Worm (Caenorhabditis elegans) whole organism, late embryonic: ENCODE measurements around the gene F54D5.15.

Experiments
- C08G9.2 ChIP-seq: sonication (generic microtip); optimal IDR thresholded peaks from 2 replicates; lab custom pipeline; 2016; ENCODE audit warnings: mild to moderate bottlenecking, missing genetic modification characterization, moderate library complexity, missing compliant biosample characterization
- C38D4.7 ChIP-seq: fragments of 200-800 bp; sonication (Bioruptor generic); optimal IDR thresholded peaks from 2 replicates; lab custom pipeline; 2018; ENCODE audit warnings: mild to moderate bottlenecking, missing genetic modification characterization, moderate library complexity, missing compliant biosample characterization
- K02D7.2 ChIP-seq: sonication (generic microtip); optimal IDR thresholded peaks from 2 replicates; lab custom pipeline; 2017; ENCODE audit warnings: mild to moderate bottlenecking, missing genetic modification characterization, missing compliant biosample characterization
- ahr-1 ChIP-seq: sonication (generic microtip); optimal IDR thresholded peaks from 2 replicates; lab custom pipeline; 2016; ENCODE audit warnings: missing genetic modification characterization, missing compliant biosample characterization
- ama-1 ChIP-seq: fragments of 150-350 bp; optimal IDR thresholded peaks from 2 replicates; lab custom pipeline; 2014
- ceh-19 ChIP-seq: fragments of 200-800 bp; sonication (Bioruptor generic); optimal IDR thresholded peaks from 2 replicates; lab custom pipeline; 2018; ENCODE audit warnings: mild to moderate bottlenecking, missing genetic modification characterization, missing compliant biosample characterization
- ceh-22 ChIP-seq: sonication (generic microtip); optimal IDR thresholded peaks from 2 replicates; lab custom pipeline; 2017; ENCODE audit warnings: missing biosample characterization, missing genetic modification characterization
- ceh-24 ChIP-seq: sonication (generic microtip); optimal IDR thresholded peaks from 2 replicates; lab custom pipeline; 2016; ENCODE audit warnings: mild to moderate bottlenecking, missing genetic modification characterization, missing compliant biosample characterization
- ceh-30 ChIP-seq: fragments of 150-350 bp; optimal IDR thresholded peaks from 2 replicates; lab custom pipeline; 2014; ENCODE audit warnings: missing biosample characterization, missing genetic modification characterization
- ceh-31 ChIP-seq: sonication (generic microtip); optimal IDR thresholded peaks from 2 replicates; lab custom pipeline; 2016; ENCODE audit warnings: missing genetic modification characterization, missing compliant biosample characterization
- ceh-34 ChIP-seq: sonication (generic microtip); optimal IDR thresholded peaks from 2 replicates; lab custom pipeline; 2016; ENCODE audit warnings: mild to moderate bottlenecking, missing genetic modification characterization, missing compliant biosample characterization
- ceh-9 ChIP-seq: sonication (generic microtip); optimal IDR thresholded peaks from 2 replicates; lab custom pipeline; 2016; ENCODE audit warnings: mild to moderate bottlenecking, missing genetic modification characterization, inconsistent platforms, missing compliant biosample characterization
- dmd-4 ChIP-seq: sonication (generic microtip); optimal IDR thresholded peaks from 2 replicates; lab custom pipeline; 2016; ENCODE audit warnings: borderline replicate concordance, missing genetic modification characterization, missing compliant biosample characterization
- dve-1 ChIP-seq: sonication (generic microtip); optimal IDR thresholded peaks from 2 replicates; lab custom pipeline; 2017; ENCODE audit warnings: antibody characterized with exemption, mild to moderate bottlenecking, missing genetic modification characterization, missing compliant biosample characterization
- elt-4 ChIP-seq: sonication (generic microtip); optimal IDR thresholded peaks from 2 replicates; lab custom pipeline; 2016; ENCODE audit warnings: missing genetic modification characterization, missing compliant biosample characterization
- fax-1 ChIP-seq: sonication (generic microtip); optimal IDR thresholded peaks from 2 replicates; lab custom pipeline; 2016; ENCODE audit warnings: missing genotype, missing genetic modification characterization, missing compliant biosample characterization
- hlh-13 ChIP-seq: fragments of 200-800 bp; sonication (Bioruptor generic); optimal IDR thresholded peaks from 2 replicates; lab custom pipeline; 2018; ENCODE audit warnings: mild to moderate bottlenecking, missing genetic modification characterization, missing compliant biosample characterization
- hlh-15 ChIP-seq: sonication (generic microtip); optimal IDR thresholded peaks from 2 replicates; lab custom pipeline; 2016; ENCODE audit warnings: missing genetic modification characterization, missing compliant biosample characterization
- hlh-6 ChIP-seq: sonication (generic microtip); optimal IDR thresholded peaks from 2 replicates; lab custom pipeline; 2016; ENCODE audit warnings: missing genotype, missing genetic modification characterization, missing compliant biosample characterization
- hlh-8 ChIP-seq: sonication (generic microtip); optimal IDR thresholded peaks from 2 replicates; lab custom pipeline; 2016; ENCODE audit warnings: missing genotype, missing genetic modification characterization, missing compliant biosample characterization
- lim-6 ChIP-seq: sonication (generic microtip); optimal IDR thresholded peaks from 2 replicates; lab custom pipeline; 2016; ENCODE audit warnings: missing genetic modification characterization, missing compliant biosample characterization
- madf-2 ChIP-seq: sonication (generic microtip); optimal IDR thresholded peaks from 2 replicates; lab custom pipeline; 2017; ENCODE audit warnings: missing genetic modification characterization, missing compliant biosample characterization
- mec-3 ChIP-seq: sonication (generic microtip); optimal IDR thresholded peaks from 2 replicates; lab custom pipeline; 2016; ENCODE audit warnings: borderline replicate concordance, missing genetic modification characterization, missing compliant biosample characterization
- nhr-11 ChIP-seq: fragments of 150-350 bp; optimal IDR thresholded peaks from 2 replicates; lab custom pipeline; 2014; ENCODE audit warnings: missing biosample characterization, missing genetic modification characterization
- nhr-232 ChIP-seq: sonication (generic microtip); optimal IDR thresholded peaks from 2 replicates; lab custom pipeline; 2016; ENCODE audit warnings: missing genetic modification characterization, missing compliant biosample characterization
- npax-4 ChIP-seq: sonication (generic microtip); optimal IDR thresholded peaks from 2 replicates; lab custom pipeline; 2016; ENCODE audit warnings: missing genetic modification characterization, missing compliant biosample characterization
- pag-3 ChIP-seq: sonication (generic microtip); optimal IDR thresholded peaks from 2 replicates; lab custom pipeline; 2016; ENCODE audit warnings: missing compliant biosample characterization, missing genetic modification characterization, borderline replicate concordance
- pat-9 ChIP-seq: fragments of 200-800 bp; sonication (Bioruptor generic); optimal IDR thresholded peaks from 2 replicates; lab custom pipeline; 2018; ENCODE audit warnings: mild to moderate bottlenecking, missing genetic modification characterization, moderate library complexity, missing compliant biosample characterization
- pha-2 ChIP-seq: sonication (generic microtip); optimal IDR thresholded peaks from 2 replicates; lab custom pipeline; 2017; ENCODE audit warnings: mild to moderate bottlenecking, missing genetic modification characterization, missing compliant biosample characterization
- pha-4 ChIP-seq: fragments of 150-350 bp; optimal IDR thresholded peaks from 2 replicates; lab custom pipeline; 2018; ENCODE audit warnings: missing biosample characterization, missing genetic modification reagents, missing genetic modification characterization
- pqm-1 ChIP-seq: sonication (generic microtip); optimal IDR thresholded peaks from 2 replicates; lab custom pipeline; 2016; ENCODE audit warnings: missing genetic modification characterization, missing compliant biosample characterization
- pros-1 ChIP-seq: fragments of 150-350 bp; optimal IDR thresholded peaks from 2 replicates; lab custom pipeline; 2014; ENCODE audit warnings: missing biosample characterization, missing genetic modification reagents, missing genetic modification characterization
- ref-2 ChIP-seq: sonication (generic microtip); optimal IDR thresholded peaks from 2 replicates; lab custom pipeline; 2016; ENCODE audit warnings: missing genetic modification characterization, missing compliant biosample characterization
- sdc-2 ChIP-seq: sonication (generic microtip); optimal IDR thresholded peaks from 2 replicates; lab custom pipeline; 2016; ENCODE audit warnings: missing genotype, missing genetic modification characterization, missing compliant biosample characterization
- sox-2 ChIP-seq: fragments of 200-800 bp; sonication (Bioruptor generic); IDR thresholded peaks from 2 replicates; pipeline ENCODE4 v1.3.6; 2022; ENCODE audit warnings: missing genetic modification reagents, missing genetic modification characterization, missing compliant biosample characterization
- syd-9 ChIP-seq: sonication (generic microtip); optimal IDR thresholded peaks from 2 replicates; lab custom pipeline; 2016; ENCODE audit warnings: mild to moderate bottlenecking, missing genetic modification characterization, moderate library complexity, missing compliant biosample characterization
- tbx-2 ChIP-seq: sonication (generic microtip); optimal IDR thresholded peaks from 2 replicates; lab custom pipeline; 2016; ENCODE audit warnings: missing genetic modification characterization, missing compliant biosample characterization
- tbx-7 ChIP-seq: sonication (generic microtip); optimal IDR thresholded peaks from 2 replicates; lab custom pipeline; 2016; ENCODE audit warnings: missing genotype, missing genetic modification characterization, missing compliant biosample characterization
- ttx-3 ChIP-seq: sonication (generic microtip); optimal IDR thresholded peaks from 2 replicates; lab custom pipeline; 2016; ENCODE audit warnings: missing genetic modification reagents, missing genetic modification characterization, missing compliant biosample characterization
- unc-3 ChIP-seq, 2 experiments: fragments of 200-800 bp in 1 of 2; sonication (Bioruptor generic) in 1 of 2; sonication (generic microtip) in 1 of 2; conservative IDR thresholded peaks in 1 of 2; optimal IDR thresholded peaks in 1 of 2; 2 replicates each; pipeline versions ENCODE4 v1.3.6 to Lab custom; 2016 to 2022; ENCODE audit warnings: missing compliant biosample characterization in 2 of 2, missing genetic modification characterization in 2 of 2, missing genetic modification reagents in 1 of 2
- unc-42 ChIP-seq: sonication (generic microtip); optimal IDR thresholded peaks from 2 replicates; lab custom pipeline; 2016; ENCODE audit warnings: missing genotype, missing genetic modification characterization, missing compliant biosample characterization
- unc-55 ChIP-seq: sonication (generic microtip); optimal IDR thresholded peaks from 2 replicates; lab custom pipeline; 2017; ENCODE audit warnings: missing biosample characterization, missing genetic modification reagents, missing genetic modification characterization
- zip-5 ChIP-seq: sonication (generic microtip); optimal IDR thresholded peaks from 2 replicates; lab custom pipeline; 2016; ENCODE audit warnings: missing genetic modification characterization, missing compliant biosample characterization
- ztf-16 ChIP-seq: sonication (generic microtip); optimal IDR thresholded peaks from 2 replicates; lab custom pipeline; 2017; ENCODE audit warnings: missing genetic modification characterization, missing compliant biosample characterization

The F54D5.15 gene

ce11 chrII:11566970-11567711 is 3.1 kb upstream of the F54D5.15 start, which contains the start of gene F54D5.5 (continued):
- TF ChIP-seq C08G9.2 (tag; lab: Kevin White, UChicago) (no peak), hlh-15 (no peak), syd-9 (tag; lab: Kevin White, UChicago) (no peak), pag-3 (tag; lab: Kevin White, UChicago) (no peak), ceh-31 (tag; lab: Kevin White, UChicago) (peak; percentile 89), sdc-2 (tag; lab: Kevin White, UChicago) (peak; percentile 34), ceh-19 (no peak), nhr-232 (no peak), npax-4 (no peak), pros-1 (tag; lab: Kevin White, UChicago) (peak; percentile 17), tbx-7 (peak; percentile 9), madf-2 (tag; lab: Kevin White, UChicago) (no peak), unc-42 (peak; percentile 87), zip-5 (no peak), K02D7.2 (no peak), ttx-3 (tag; lab: Kevin White, UChicago) (no peak), ceh-34 (tag; lab: Kevin White, UChicago) (peak; percentile 68), fax-1 (tag; lab: Kevin White, UChicago) (no peak), sox-2 (no peak; the same call in 1 of the 2 replicates), mec-3 (no peak), pha-2 (tag; lab: Kevin White, UChicago) (no peak), C38D4.7 (GFP tag; lab: Kevin White, UChicago) (no peak), hlh-6 (tag; lab: Kevin White, UChicago) (no peak), ceh-24 (tag; lab: Kevin White, UChicago) (no peak), hlh-8 (tag; lab: Kevin White, UChicago) (no peak), pha-4 (tag; lab: Kevin White, UChicago) (no peak)

ce11 chrII:11556338-11556737 is 7.7 kb downstream of the F54D5.15 start, which contains the start of gene F54D5.17:
Gene F54D5.17, plus strand, starts transcription at chrII:11556638.
- TF ChIP-seq unc-55 (GFP tag; lab: Kevin White, UChicago) (no peak), ref-2 (no peak), ttx-3 (tag; lab: Kevin White, UChicago) (no peak), ceh-22 (tag; lab: Kevin White, UChicago) (no peak), pqm-1 (tag; lab: Kevin White, UChicago) (no peak), ceh-9 (no peak), elt-4 (tag; lab: Kevin White, UChicago) (no peak), unc-3 (GFP tag; conservative IDR thresholded peaks at IDR 0.05; lab: Robert Waterston, UW) (no peak), unc-3 (tag; optimal IDR thresholded peaks at IDR 0.05; lab: Kevin White, UChicago) (no peak), ceh-30 (tag; lab: Kevin White, UChicago) (no peak), ahr-1 (no peak)

ce11 chrII:11555634-11556033 is 8.4 kb downstream of the F54D5.15 start, which contains the start of gene F54D5.24:
Gene F54D5.24, plus strand, starts transcription at chrII:11555949.
- no peak for TF ChIP-seq dve-1 (tag; lab: Kevin White, UChicago)
- no peak for TF ChIP-seq sox-2
- no peak for TF ChIP-seq ref-2
- peak; percentile 38 for TF ChIP-seq hlh-8 (tag; lab: Kevin White, UChicago)
- TF ChIP-seq mec-3 = no peak
- TF ChIP-seq unc-42 = no peak
- no peak for TF ChIP-seq ztf-16 (tag; lab: Kevin White, UChicago)
- no peak for TF ChIP-seq hlh-15
- TF ChIP-seq K02D7.2 = no peak
- TF ChIP-seq ceh-24 (tag; lab: Kevin White, UChicago) = no peak
- TF ChIP-seq tbx-2 (tag; lab: Kevin White, UChicago) = peak; percentile 5
- TF ChIP-seq ceh-30 (tag; lab: Kevin White, UChicago) = no peak
- TF ChIP-seq ceh-34 (tag; lab: Kevin White, UChicago) = peak; percentile 64
- no peak for TF ChIP-seq dmd-4 (tag; lab: Kevin White, UChicago)
- no peak for TF ChIP-seq pat-9 (tag; lab: Kevin White, UChicago)
- TF ChIP-seq lim-6 (tag; lab: Kevin White, UChicago) = no peak
- no peak for TF ChIP-seq hlh-13 (GFP tag; lab: Kevin White, UChicago)
- no peak for TF ChIP-seq ama-1 (lab: Kevin White, UChicago)
- TF ChIP-seq nhr-11 (tag; lab: Kevin White, UChicago) = no peak
